Worm (Caenorhabditis elegans): ENCODE results near the gene lgc-37.

- TF ChIP-seq zag-1 (tag; optimal IDR thresholded peaks at IDR 0.05) = no peak
- TF ChIP-seq zfp-3 (GFP tag; conservative IDR thresholded peaks at IDR 0.05) = no peak
- no peak for TF ChIP-seq lsy-2 (tag; optimal IDR thresholded peaks at IDR 0.05)
- no peak for TF ChIP-seq pqm-1 (tag; optimal IDR thresholded peaks at IDR 0.05)
- no peak for TF ChIP-seq egl-43 (GFP tag; IDR thresholded peaks at IDR 0.05)
- TF ChIP-seq lin-1 (GFP tag; IDR thresholded peaks at IDR 0.05) = no peak
- no peak for TF ChIP-seq ceh-82 (tag; optimal IDR thresholded peaks at IDR 0.05)
- TF ChIP-seq snpc-4 (tag; optimal IDR thresholded peaks at IDR 0.05) = no peak
- TF ChIP-seq nhr-41 (GFP tag; IDR thresholded peaks at IDR 0.05) = no peak
- no peak for TF ChIP-seq zfp-2 (tag; optimal IDR thresholded peaks at IDR 0.05)
- no peak for TF ChIP-seq ceh-62 (tag; optimal IDR thresholded peaks at IDR 0.05)
- no peak for TF ChIP-seq mdt-29 (GFP tag; IDR thresholded peaks at IDR 0.05)
- TF ChIP-seq T26A8.4 (GFP tag; IDR thresholded peaks at IDR 0.05) = no peak
- no peak for TF ChIP-seq mep-1 (tag; optimal IDR thresholded peaks at IDR 0.05)
Measured at ce11 chrIII:12785427-12785826, 473 bp downstream of the lgc-37 start.

All from whole organism, L4 larva.